Worm (Caenorhabditis elegans) whole organism, L1 larva: ENCODE data around the gene sru-12.

Experiments used
- ama-1 ChIP-seq: fragments of 150-350 bp; optimal IDR thresholded peaks from 2 replicates; lab custom pipeline; 2014
- efl-1 ChIP-seq, 4 experiments: fragments of 150-350 bp; optimal IDR thresholded peaks in 3 of 4; peaks in 1 of 4; 1 replicate in 1 of 4; 2 replicates in 3 of 4; lab custom pipeline; 2014; ENCODE audit warnings: missing biosample characterization in 2 of 4, missing genetic modification characterization in 2 of 4, missing genetic modification reagents in 2 of 4
- isw-1 ChIP-seq: fragments of 200-800 bp; sonication (Bioruptor generic); IDR thresholded peaks from 2 replicates; pipeline ENCODE4 v1.3.6; 2022; ENCODE audit warnings: missing genetic modification characterization, missing compliant biosample characterization
- nhr-237 ChIP-seq: fragments of 150-350 bp; optimal IDR thresholded peaks from 2 replicates; lab custom pipeline; 2014; ENCODE audit warnings: missing biosample characterization, missing genetic modification characterization
- nhr-84 ChIP-seq: sonication (generic microtip); optimal IDR thresholded peaks from 2 replicates; lab custom pipeline; 2017; ENCODE audit warnings: missing biosample characterization, missing genetic modification characterization
- rnt-1 ChIP-seq: sonication (generic microtip); optimal IDR thresholded peaks from 2 replicates; lab custom pipeline; 2016; ENCODE audit warnings: mild to moderate bottlenecking, missing genetic modification characterization, moderate library complexity, missing compliant biosample characterization
- sox-4 ChIP-seq: sonication (generic microtip); optimal IDR thresholded peaks from 2 replicates; lab custom pipeline; 2016; ENCODE audit warnings: missing genetic modification characterization, missing compliant biosample characterization
- xbp-1 ChIP-seq: sonication (generic microtip); optimal IDR thresholded peaks from 2 replicates; lab custom pipeline; 2016; ENCODE audit warnings: missing genetic modification characterization, missing compliant biosample characterization
- ztf-11 ChIP-seq, 2 experiments: sonication (generic microtip); optimal IDR thresholded peaks; 2 replicates each; lab custom pipeline; 2016 to 2017; ENCODE audit warnings: missing genetic modification characterization in 2 of 2, missing biosample characterization in 1 of 2, missing compliant biosample characterization in 1 of 2

- TF ChIP-seq isw-1 (GFP tag; lab: Robert Waterston, UW) = no peak
- no peak for TF ChIP-seq sox-4
- TF ChIP-seq xbp-1 (tag; lab: Kevin White, UChicago) = no peak
- TF ChIP-seq nhr-84 = no peak
- TF ChIP-seq efl-1 (optimal IDR thresholded peaks at IDR 0.05; lab: Kevin White, UChicago) = no peak
- no peak for TF ChIP-seq efl-1 (GFP tag; optimal IDR thresholded peaks at IDR 0.05 in 1 of 2; lab: Kevin White, UChicago)
- no peak for TF ChIP-seq rnt-1 (tag; lab: Kevin White, UChicago)
- TF ChIP-seq ztf-11 (tag; optimal IDR thresholded peaks at IDR 0.05; lab: Kevin White, UChicago) = no peak
- no peak for TF ChIP-seq nhr-237 (tag; lab: Kevin White, UChicago)
- no peak for TF ChIP-seq ama-1 (lab: Kevin White, UChicago)
These were observed 50.2 kb downstream of the sru-12 start, which contains the start of gene fbxa-98 for ce11 chrIV:13633165-13633564.
